Worm (Caenorhabditis elegans): ENCODE measurements around the gene folt-1.

DNA sequence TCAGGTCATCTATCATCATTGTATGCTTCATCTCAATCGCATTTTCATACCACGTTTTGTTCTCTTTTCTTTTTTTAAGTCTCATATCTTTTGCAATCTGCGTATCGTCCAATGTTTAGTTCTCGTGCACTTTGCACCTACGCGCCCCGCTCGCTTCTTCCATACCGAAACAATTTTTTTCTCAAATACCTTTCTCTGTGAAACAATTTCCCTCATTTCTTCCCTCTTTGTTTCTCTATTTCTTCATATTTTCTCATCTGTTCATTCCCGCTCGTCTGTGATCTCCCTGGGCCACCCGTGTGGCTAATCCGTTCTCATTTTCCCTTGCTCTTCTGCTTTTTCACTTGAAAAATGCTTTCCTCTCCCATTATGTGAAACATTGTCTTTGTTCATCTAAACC lies 953 bp upstream of the folt-1 start:
- no peak for TF ChIP-seq sdz-38 (tag; optimal IDR thresholded peaks at IDR 0.05)
- TF ChIP-seq T26A5.8 (tag; optimal IDR thresholded peaks at IDR 0.05) = no peak
- TF ChIP-seq snpc-4 (GFP tag; optimal IDR thresholded peaks at IDR 0.05) = no peak
- TF ChIP-seq snpc-4 (tag; optimal IDR thresholded peaks at IDR 0.05) = no peak
- TF ChIP-seq ZK185.1 (tag; optimal IDR thresholded peaks at IDR 0.05; ENCODE audit: poor library complexity, severe bottlenecking) = no peak
- no peak for TF ChIP-seq ccch-3 (GFP tag; optimal IDR thresholded peaks at IDR 0.05)
- no peak for TF ChIP-seq somi-1 (GFP tag; optimal IDR thresholded peaks at IDR 0.05)
- no peak for TF ChIP-seq egl-18 (GFP tag; IDR thresholded peaks at IDR 0.05)
- TF ChIP-seq akir-1 (GFP tag; optimal IDR thresholded peaks at IDR 0.05) = no peak
- TF ChIP-seq let-607 (tag; optimal IDR thresholded peaks at IDR 0.05) = no peak
- TF ChIP-seq unc-62 (GFP tag; optimal IDR thresholded peaks at IDR 0.05) = no peak
- TF ChIP-seq ama-1 (optimal IDR thresholded peaks at IDR 0.05) = no peak
- TF ChIP-seq ama-1 (GFP tag; optimal IDR thresholded peaks at IDR 0.05) = no peak
- TF ChIP-seq C17E4.6 (GFP tag; IDR thresholded peaks at IDR 0.05) = no peak
- TF ChIP-seq nhr-90 (tag; optimal IDR thresholded peaks at IDR 0.05) = no peak
- TF ChIP-seq rpc-1 (optimal IDR thresholded peaks at IDR 0.05) = no peak
- TF ChIP-seq rpc-1 (tag; optimal IDR thresholded peaks at IDR 0.05) = no peak
